Worm (Caenorhabditis elegans): ENCODE results near the gene F49E2.2.

DNA sequence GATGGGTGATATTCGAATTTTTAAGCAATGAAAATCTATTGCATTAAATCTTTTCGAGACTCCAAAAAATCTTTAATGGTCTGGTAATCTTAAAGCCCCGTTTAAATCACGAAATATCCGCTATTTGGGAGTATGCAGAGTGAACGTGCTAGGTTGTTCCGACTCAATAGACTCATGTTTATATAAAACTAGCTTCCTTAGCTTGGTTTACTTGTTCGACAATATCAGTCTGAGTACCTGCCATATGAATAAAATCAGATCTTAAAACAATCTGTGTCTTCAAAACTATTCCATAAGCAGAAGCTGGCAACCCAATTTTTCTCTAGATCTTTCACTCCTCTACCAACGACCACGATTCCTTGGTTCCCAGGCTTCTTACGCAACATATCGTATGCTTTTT, 36.7 kb downstream of the F49E2.2 start:
- TF ChIP-seq akir-1 (GFP tag; optimal IDR thresholded peaks at IDR 0.05), result no peak
- TF ChIP-seq xnd-1 (tag; optimal IDR thresholded peaks at IDR 0.05), result no peak
- TF ChIP-seq Y53G8AR.9 (GFP tag; conservative IDR thresholded peaks at IDR 0.05), result no peak
- no peak for TF ChIP-seq snpc-4 (GFP tag; optimal IDR thresholded peaks at IDR 0.05)
- TF ChIP-seq snpc-4 (tag; optimal IDR thresholded peaks at IDR 0.05), result no peak
- TF ChIP-seq dpff-1 (tag; optimal IDR thresholded peaks at IDR 0.05), result no peak
- TF ChIP-seq aptf-2 (GFP tag; conservative IDR thresholded peaks at IDR 0.05), result no peak
- TF ChIP-seq ztf-28 (GFP tag; IDR thresholded peaks at IDR 0.05), result no peak
- no peak for TF ChIP-seq F23B12.7 (tag; optimal IDR thresholded peaks at IDR 0.05; ENCODE audit: insufficient read depth)
- TF ChIP-seq snpc-3.4 (tag; optimal IDR thresholded peaks at IDR 0.05), result no peak
- no peak for TF ChIP-seq C06A6.2 (GFP tag; conservative IDR thresholded peaks at IDR 0.05)
- no peak for TF ChIP-seq ztf-18 (tag; optimal IDR thresholded peaks at IDR 0.05)
- TF ChIP-seq atf-7 (tag; optimal IDR thresholded peaks at IDR 0.05), result no peak
